Worm (Caenorhabditis elegans) whole organism, L4 larva: ENCODE results near the gene B0024.15.

Source experiments
- F10B5.3 ChIP-seq: sonication (generic microtip); optimal IDR thresholded peaks from 2 replicates; lab custom pipeline; 2016; ENCODE audit warnings: mild to moderate bottlenecking, missing genetic modification characterization, missing compliant biosample characterization
- ZK546.5 ChIP-seq, 2 experiments: sonication (generic microtip); optimal IDR thresholded peaks; 2 replicates each; lab custom pipeline; 2017; ENCODE audit warnings: missing biosample characterization in 2 of 2, missing genetic modification characterization in 2 of 2
- ama-1 ChIP-seq: fragments of 150-350 bp; optimal IDR thresholded peaks from 2 replicates; lab custom pipeline; 2014; ENCODE audit warnings: inconsistent platforms, mixed read lengths
- lin-13 ChIP-seq: fragments of 150-350 bp; optimal IDR thresholded peaks from 2 replicates; lab custom pipeline; 2014; ENCODE audit warnings: missing biosample characterization, missing genetic modification reagents, missing genetic modification characterization
- lin-39 ChIP-seq: fragments of 150-350 bp; optimal IDR thresholded peaks from 2 replicates; lab custom pipeline; 2014; ENCODE audit warnings: missing biosample characterization, missing genetic modification reagents, missing genetic modification characterization
- mdl-1 ChIP-seq, 2 experiments: fragments of 150-350 bp in 1 of 2; sonication (generic microtip) in 1 of 2; optimal IDR thresholded peaks; 2 replicates each; lab custom pipeline; 2014 to 2017; ENCODE audit warnings: missing biosample characterization in 2 of 2, missing genetic modification characterization in 2 of 2
- nhr-25 ChIP-seq: sonication (generic microtip); optimal IDR thresholded peaks from 2 replicates; lab custom pipeline; 2017; ENCODE audit warnings: missing genetic modification characterization, mild to moderate bottlenecking, missing compliant biosample characterization, antibody characterized with exemption, moderate library complexity, borderline replicate concordance; ENCODE audit not compliant: insufficient read depth
- nhr-77 ChIP-seq: fragments of 150-350 bp; optimal IDR thresholded peaks from 2 replicates; lab custom pipeline; 2014; ENCODE audit warnings: missing biosample characterization, missing genetic modification characterization
- pha-4 ChIP-seq, 2 experiments: fragments of 150-350 bp in 1 of 2; fragments of 200-800 bp in 1 of 2; sonication (Bioruptor generic) in 1 of 2; IDR thresholded peaks in 1 of 2; optimal IDR thresholded peaks in 1 of 2; 2 replicates each; pipeline versions ENCODE4 v1.3.6 to Lab custom; 2014 to 2022; ENCODE audit warnings: missing genetic modification characterization in 2 of 2, missing genetic modification reagents in 2 of 2, missing biosample characterization in 1 of 2, missing compliant biosample characterization in 1 of 2
- snpc-4 ChIP-seq: fragments of 150-350 bp; optimal IDR thresholded peaks from 2 replicates; lab custom pipeline; 2014; ENCODE audit warnings: missing biosample characterization, missing genetic modification characterization
- unc-39 ChIP-seq: sonication (generic microtip); optimal IDR thresholded peaks from 2 replicates; lab custom pipeline; 2017; ENCODE audit warnings: missing biosample characterization, missing genetic modification characterization
- unc-62 ChIP-seq, 3 experiments: fragments of 150-350 bp in 1 of 3; sonication (generic microtip); optimal IDR thresholded peaks in 2 of 3; peaks in 1 of 3; 1 replicate in 1 of 3; 2 replicates in 2 of 3; lab custom pipeline; 2014 to 2017; ENCODE audit warnings: missing biosample characterization in 3 of 3, missing genetic modification characterization in 3 of 3, missing genetic modification reagents in 3 of 3, missing genotype in 1 of 3

- TF ChIP-seq snpc-4 (tag; lab: Kevin White, UChicago) = no peak
- TF ChIP-seq ZK546.5 (tag; optimal IDR thresholded peaks at IDR 0.05; lab: Kevin White, UChicago) = no peak
- no peak for TF ChIP-seq lin-13
- TF ChIP-seq F10B5.3 = no peak
- TF ChIP-seq unc-62 (GFP tag; optimal IDR thresholded peaks at IDR 0.05 in 1 of 2; lab: Kevin White, UChicago) = no peak
- no peak for TF ChIP-seq unc-62 (tag; optimal IDR thresholded peaks at IDR 0.05; lab: Kevin White, UChicago)
- no peak for TF ChIP-seq nhr-25 (tag; lab: Kevin White, UChicago)
- TF ChIP-seq pha-4 (GFP tag; IDR thresholded peaks at IDR 0.05; lab: Robert Waterston, UW) = no peak
- no peak for TF ChIP-seq pha-4 (tag; optimal IDR thresholded peaks at IDR 0.05; lab: Kevin White, UChicago)
- no peak for TF ChIP-seq mdl-1 (tag; optimal IDR thresholded peaks at IDR 0.05; lab: Kevin White, UChicago)
- TF ChIP-seq ama-1 (lab: Kevin White, UChicago) = no peak
- peak; percentile 53 for TF ChIP-seq nhr-77 (tag; lab: Kevin White, UChicago)
- no peak for TF ChIP-seq lin-39 (tag; lab: Kevin White, UChicago)
- no peak for TF ChIP-seq unc-39 (tag; lab: Kevin White, UChicago)
Observed at ce11 chrV:10338305-10338992, 48.6 kb downstream of the B0024.15 start, which contains the start of gene arx-2.
